Worm (Caenorhabditis elegans): ENCODE measurements around the gene F45E12.6.

DNA sequence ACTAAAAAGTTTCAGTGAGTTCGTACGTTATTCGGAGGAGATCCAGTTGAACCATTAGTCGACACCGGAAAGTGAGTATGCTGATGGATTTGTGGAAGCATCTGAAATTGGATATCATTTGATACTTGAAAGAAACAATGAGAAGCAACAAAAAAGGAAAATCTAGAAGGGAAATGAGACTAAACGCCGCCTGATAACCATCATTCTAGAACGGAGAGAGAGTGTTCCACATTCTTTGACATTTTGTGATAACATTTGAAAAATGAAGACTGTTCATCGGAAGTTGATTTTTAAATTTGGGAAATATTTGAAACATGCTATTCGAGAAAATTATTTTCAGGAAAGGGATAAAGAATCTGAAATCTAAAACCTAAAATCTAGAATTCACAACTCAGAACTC, 17.2 kb upstream of the F45E12.6 start, which contains the start of gene npax-1:
- no peak for TF ChIP-seq snpc-4 (tag; optimal IDR thresholded peaks at IDR 0.05)
- no peak for TF ChIP-seq nhr-111 (GFP tag; optimal IDR thresholded peaks at IDR 0.05)
- TF ChIP-seq dmd-6 (GFP tag; IDR thresholded peaks at IDR 0.05), result no peak
- TF ChIP-seq snpc-1.2 (GFP tag; IDR thresholded peaks at IDR 0.05), result no peak
- TF ChIP-seq lim-7 (GFP tag; IDR thresholded peaks at IDR 0.05), result no peak
- no peak for TF ChIP-seq egl-27 (tag; optimal IDR thresholded peaks at IDR 0.05)

Data from whole organism, L4 larva.